Worm (Caenorhabditis elegans) whole organism, midembryonic: Measurements from ENCODE around the gene B0457.6.

ENCODE experiments used
- flt-1 ChIP-seq: fragments of 200-800 bp; sonication (Bioruptor generic); IDR thresholded peaks from 2 replicates; pipeline ENCODE4 v1.3.6; 2022; ENCODE audit warnings: missing genetic modification characterization, missing compliant biosample characterization
- klf-2 ChIP-seq: fragments of 200-800 bp; sonication (Bioruptor generic); conservative IDR thresholded peaks from 2 replicates; pipeline ENCODE4 v1.3.6; 2022; ENCODE audit warnings: missing genetic modification reagents, missing genetic modification characterization, missing compliant biosample characterization
- ref-1 ChIP-seq: fragments of 200-800 bp; sonication (Bioruptor generic); conservative IDR thresholded peaks from 2 replicates; pipeline ENCODE4 v1.3.6; 2022; ENCODE audit warnings: missing genetic modification reagents, missing genetic modification characterization, missing compliant biosample characterization
- tab-1 ChIP-seq: fragments of 200-800 bp; sonication (Bioruptor generic); IDR thresholded peaks from 2 replicates; pipeline ENCODE4 v1.3.6; 2022; ENCODE audit warnings: missing genetic modification characterization, missing compliant biosample characterization
- ztf-23 ChIP-seq: fragments of 200-800 bp; sonication (Bioruptor generic); IDR thresholded peaks from 2 replicates; pipeline ENCODE4 v1.3.6; 2022; ENCODE audit warnings: missing genetic modification reagents, missing genetic modification characterization, missing compliant biosample characterization
- ztf-29 ChIP-seq: fragments of 200-800 bp; sonication (Bioruptor generic); IDR thresholded peaks from 2 replicates; pipeline ENCODE4 v1.3.6; 2022; ENCODE audit warnings: missing genetic modification reagents, missing genetic modification characterization, missing compliant biosample characterization

DNA sequence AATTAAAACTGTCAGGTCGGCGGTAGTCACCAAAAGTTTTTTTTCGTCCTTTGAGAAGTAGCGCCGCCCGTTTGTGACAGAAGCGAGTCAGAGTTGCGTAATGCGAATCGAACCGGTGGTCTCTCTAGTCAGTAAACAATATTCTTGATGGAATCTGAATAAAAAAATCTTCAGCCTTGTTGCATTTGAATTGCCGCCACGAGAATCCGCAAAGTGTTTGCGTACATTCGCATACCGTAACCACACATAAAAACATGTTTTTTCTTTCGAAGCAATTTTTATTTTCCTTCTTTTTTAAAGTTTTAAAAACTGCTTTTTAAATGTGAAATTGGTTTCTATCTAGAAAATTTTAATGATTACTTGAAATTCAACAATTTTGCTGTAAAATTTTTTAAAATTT lies 31.2 kb upstream of the B0457.6 start:
- TF ChIP-seq ztf-23 (no peak), klf-2 (GFP tag; lab: Robert Waterston, UW) (no peak), flt-1 (GFP tag; lab: Robert Waterston, UW) (no peak), tab-1 (GFP tag; lab: Robert Waterston, UW) (no peak), ztf-29 (GFP tag; lab: Robert Waterston, UW) (no peak), ref-1 (GFP tag; lab: Robert Waterston, UW) (no peak)
